Fruit fly (Drosophila melanogaster) ovary, adult (tissue): ENCODE results near the gene CG14384.

Experiments used
- CG17801 ChIP-seq: fragments of 200-800 bp; optimal IDR thresholded peaks from 2 replicates; lab custom pipeline; 2019; ENCODE audit warnings: missing biosample characterization, mild to moderate bottlenecking, missing genetic modification characterization, moderate library complexity; ENCODE audit not compliant: partially characterized antibody

The CG14384 gene

dm6 chr3R:12985828-12986530 lies 18.5 kb upstream of the CG14384 start, which contains the start of gene CG31342:
CG31342 (plus strand) TSS chr3R:12986041.
- TF ChIP-seq CG17801: peak; percentile 48

dm6 chr3R:12982982-12983633 lies 15.6 kb upstream of the CG14384 start:
- TF ChIP-seq CG17801: no peak

- TF ChIP-seq CG17801: peak; percentile 54
Observed at dm6 chr3R:12982167-12982981, 14.9 kb upstream of the CG14384 start.

dm6 chr3R:12981334-12982166 lies 14.0 kb upstream of the CG14384 start:
- peak; percentile 72 for TF ChIP-seq CG17801

- no peak for TF ChIP-seq CG17801
Observed at dm6 chr3R:12980628-12981219, 13.2 kb upstream of the CG14384 start, which contains the start of gene Paip2. Paip2 (plus strand) TSS chr3R:12980792.

dm6 chr3R:12977371-12978050 lies 10.0 kb upstream of the CG14384 start, which contains the start of the genes CG7381 and CG7091:
CG7381 (minus strand) TSS chr3R:12977471.
CG7091 (plus strand) TSS chr3R:12978000.
- TF ChIP-seq CG17801: no peak

- no peak for TF ChIP-seq CG17801
Observed at dm6 chr3R:12975223-12975622, 7.7 kb upstream of the CG14384 start.

- TF ChIP-seq CG17801: no peak
Observed at dm6 chr3R:12974447-12974846, 6.9 kb upstream of the CG14384 start.

dm6 chr3R:12972106-12972505 lies 4.6 kb upstream of the CG14384 start:
- TF ChIP-seq CG17801: no peak

dm6 chr3R:12964043-12964442 lies 3.5 kb downstream of the CG14384 start:
- no peak for TF ChIP-seq CG17801

dm6 chr3R:12963491-12963890 lies 4.0 kb downstream of the CG14384 start, which contains the start of gene Cyp304a1:
Cyp304a1 (plus strand) TSS chr3R:12963791.
- TF ChIP-seq CG17801: no peak

- no peak for TF ChIP-seq CG17801
Observed at dm6 chr3R:12962612-12963011, 4.9 kb downstream of the CG14384 start.

dm6 chr3R:12960929-12961855 lies 6.3 kb downstream of the CG14384 start, which contains the start of gene Spc25:
Spc25 (plus strand) TSS chr3R:12961745.
- peak; percentile 15 for TF ChIP-seq CG17801

- TF ChIP-seq CG17801: no peak
Observed at dm6 chr3R:12960227-12960626, 7.3 kb downstream of the CG14384 start.
